Fruit fly (Drosophila melanogaster) whole organism, embryonic: ENCODE data around the gene CG13029.

Experiments used
- Adf1 ChIP-seq: fragments of 200-800 bp; sonication (Bioruptor generic); IDR thresholded peaks from 2 replicates; pipeline ENCODE4 v1.3.6; 2022; ENCODE audit warnings: missing biosample characterization, missing genetic modification characterization
- Atf6 ChIP-seq: fragments of 200-800 bp; sonication (Bioruptor generic); IDR thresholded peaks from 2 replicates; pipeline ENCODE4 v1.3.6; 2022; ENCODE audit warnings: missing biosample characterization, missing genetic modification characterization
- B-H1 ChIP-seq: fragments of 200-800 bp; sonication (Bioruptor generic); IDR thresholded peaks from 3 replicates; pipeline ENCODE4 v1.3.6; 2022; ENCODE audit warnings: missing biosample characterization, missing genetic modification characterization
- Bdp1 ChIP-seq: fragments of 200-800 bp; sonication (Bioruptor generic); optimal IDR thresholded peaks from 3 replicates; lab custom pipeline; 2016; ENCODE audit warnings: missing biosample characterization, missing genetic modification characterization
- CG10209 ChIP-seq: fragments of 200-800 bp; sonication (Bioruptor generic); optimal IDR thresholded peaks from 3 replicates; lab custom pipeline; 2017; ENCODE audit warnings: missing biosample characterization, mild to moderate bottlenecking, missing genetic modification characterization, missing genetic modification reagents
- CG10267 ChIP-seq: fragments of 200-800 bp; sonication (Bioruptor generic); optimal IDR thresholded peaks from 2 replicates; lab custom pipeline; 2018; ENCODE audit warnings: missing biosample characterization, mild to moderate bottlenecking, missing genetic modification characterization, moderate library complexity
- CG10431 ChIP-seq: fragments of 200-800 bp; sonication (Bioruptor generic); optimal IDR thresholded peaks from 3 replicates; lab custom pipeline; 2018; ENCODE audit warnings: missing biosample characterization, mild to moderate bottlenecking, missing genetic modification characterization
- CG12155 ChIP-seq: fragments of 200-800 bp; sonication (Bioruptor generic); optimal IDR thresholded peaks from 3 replicates; lab custom pipeline; 2016; ENCODE audit warnings: missing biosample characterization, missing genetic modification characterization
- CG16779 ChIP-seq: fragments of 200-800 bp; sonication (Bioruptor generic); IDR thresholded peaks from 2 replicates; pipeline ENCODE4 v1.3.6; 2022; ENCODE audit warnings: missing biosample characterization, missing genetic modification characterization
- CG18262 ChIP-seq: fragments of 200-800 bp; optimal IDR thresholded peaks from 3 replicates; lab custom pipeline; 2019; ENCODE audit warnings: missing biosample characterization, mild to moderate bottlenecking, missing genetic modification characterization, moderate library complexity
- CG2129 ChIP-seq: fragments of 200-800 bp; sonication (Bioruptor generic); IDR thresholded peaks from 2 replicates; pipeline ENCODE4 v1.3.6; 2022; ENCODE audit warnings: missing biosample characterization, missing genetic modification characterization; ENCODE audit not compliant: partially characterized antibody
- CG2678 ChIP-seq: fragments of 200-800 bp; sonication (Bioruptor generic); optimal IDR thresholded peaks from 3 replicates; lab custom pipeline; 2019; ENCODE audit warnings: missing biosample characterization, mild to moderate bottlenecking, missing genetic modification characterization, moderate library complexity
- CG30431 ChIP-seq: fragments of 200-800 bp; sonication (Bioruptor generic); optimal IDR thresholded peaks from 2 replicates; lab custom pipeline; 2017; ENCODE audit warnings: missing biosample characterization, missing genetic modification characterization
- CG32767 ChIP-seq: fragments of 200-800 bp; sonication (Bioruptor generic); IDR thresholded peaks from 2 replicates; pipeline ENCODE4 v1.3.6; 2022; ENCODE audit warnings: missing biosample characterization, missing genetic modification characterization
- CG33213 ChIP-seq: fragments of 200-800 bp; sonication (Bioruptor generic); optimal IDR thresholded peaks from 3 replicates; lab custom pipeline; 2016; ENCODE audit warnings: missing biosample characterization, missing genetic modification characterization
- CG3407 ChIP-seq: fragments of 200-800 bp; sonication (Bioruptor generic); optimal IDR thresholded peaks from 2 replicates; lab custom pipeline; 2018; ENCODE audit warnings: missing biosample characterization, mild to moderate bottlenecking, missing genetic modification characterization
- CG34376 ChIP-seq: fragments of 200-800 bp; sonication (Bioruptor generic); optimal IDR thresholded peaks from 2 replicates; lab custom pipeline; 2018; ENCODE audit warnings: missing biosample characterization, mild to moderate bottlenecking, missing genetic modification characterization
- CG4328 ChIP-seq: fragments of 200-800 bp; sonication (Bioruptor generic); optimal IDR thresholded peaks from 3 replicates; lab custom pipeline; 2017; ENCODE audit warnings: missing biosample characterization, missing genetic modification reagents, missing genetic modification characterization
- CG7556 ChIP-seq: fragments of 200-800 bp; sonication (Bioruptor generic); optimal IDR thresholded peaks from 2 replicates; lab custom pipeline; 2017; ENCODE audit warnings: missing biosample characterization, mild to moderate bottlenecking, missing genetic modification characterization
- CG8290 ChIP-seq, 3 experiments: fragments of 200-800 bp; sonication (Bioruptor generic); optimal IDR thresholded peaks; 2 replicates each; lab custom pipeline; 2016 to 2019; ENCODE audit warnings: missing biosample characterization in 3 of 3, missing genetic modification characterization in 3 of 3, mild to moderate bottlenecking in 2 of 3, moderate library complexity in 1 of 3
- CG8388 ChIP-seq: fragments of 200-800 bp; sonication (Bioruptor generic); optimal IDR thresholded peaks from 2 replicates; lab custom pipeline; 2019; ENCODE audit warnings: missing biosample characterization, mild to moderate bottlenecking, missing genetic modification characterization, moderate library complexity
- CG8478 ChIP-seq: fragments of >200 bp; optimal IDR thresholded peaks from 2 replicates; lab custom pipeline; 2018
- Chrac-16 ChIP-seq: fragments of 200-800 bp; sonication (Bioruptor generic); optimal IDR thresholded peaks from 3 replicates; lab custom pipeline; 2016; ENCODE audit warnings: missing biosample characterization, missing genetic modification characterization
- Dfd ChIP-seq, 2 experiments: fragments of >200 bp; optimal IDR thresholded peaks; 2 replicates each; lab custom pipeline; 2017; ENCODE audit warnings: missing biosample characterization in 2 of 2, missing genetic modification characterization in 2 of 2
- Fer2 ChIP-seq: fragments of 200-800 bp; sonication (Bioruptor generic); optimal IDR thresholded peaks from 2 replicates; lab custom pipeline; 2018; ENCODE audit warnings: missing biosample characterization, mild to moderate bottlenecking, missing genetic modification characterization, moderate library complexity
- Fer3 ChIP-seq: fragments of 200-800 bp; sonication (Bioruptor generic); optimal IDR thresholded peaks from 2 replicates; lab custom pipeline; 2018; ENCODE audit warnings: missing biosample characterization, mild to moderate bottlenecking, missing genetic modification characterization, moderate library complexity
- HLHmδ ChIP-seq: fragments of 200-800 bp; sonication (Bioruptor generic); optimal IDR thresholded peaks from 2 replicates; lab custom pipeline; 2018; ENCODE audit warnings: missing biosample characterization, mild to moderate bottlenecking, missing genetic modification characterization, moderate library complexity
- Med ChIP-seq: fragments of 200-800 bp; sonication (Bioruptor generic); peaks from one replicate; lab custom pipeline; 2016; ENCODE audit warnings: missing biosample characterization, missing genetic modification characterization, mild to moderate bottlenecking, inconsistent platforms, moderate library complexity
- Nf-YC ChIP-seq: fragments of 200-800 bp; optimal IDR thresholded peaks from 3 replicates; lab custom pipeline; 2019; ENCODE audit warnings: missing biosample characterization, mild to moderate bottlenecking, missing genetic modification characterization, moderate library complexity
- Pdp1 ChIP-seq, 2 experiments: fragments of 200-800 bp; sonication (Bioruptor generic); optimal IDR thresholded peaks; 3 replicates each; lab custom pipeline; 2016; ENCODE audit warnings: missing biosample characterization in 2 of 2, missing genetic modification characterization in 2 of 2, mild to moderate bottlenecking in 1 of 2, moderate library complexity in 1 of 2
- Taf1 ChIP-seq: fragments of 200-800 bp; sonication (Bioruptor generic); IDR thresholded peaks from 2 replicates; pipeline ENCODE4 v1.3.6; 2022; ENCODE audit warnings: missing biosample characterization, missing genetic modification characterization
- Xbp1 ChIP-seq: fragments of 200-800 bp; sonication (Bioruptor generic); optimal IDR thresholded peaks from 3 replicates; lab custom pipeline; 2016; ENCODE audit warnings: missing biosample characterization, mild to moderate bottlenecking, missing genetic modification characterization
- amos ChIP-seq: fragments of 200-800 bp; sonication (Bioruptor generic); IDR thresholded peaks from 2 replicates; pipeline ENCODE4 v1.3.6; 2022; ENCODE audit warnings: missing biosample characterization, missing genetic modification characterization; ENCODE audit not compliant: partially characterized antibody
- br ChIP-seq: fragments of >200 bp; optimal IDR thresholded peaks from 2 replicates; lab custom pipeline; 2017
- dmrt11E ChIP-seq: fragments of 200-800 bp; sonication (Bioruptor generic); optimal IDR thresholded peaks from 3 replicates; lab custom pipeline; 2018; ENCODE audit warnings: missing biosample characterization, mild to moderate bottlenecking, missing genetic modification characterization, moderate library complexity
- gfzf ChIP-seq: fragments of 200-800 bp; sonication (Bioruptor generic); optimal IDR thresholded peaks from 2 replicates; lab custom pipeline; 2016; ENCODE audit warnings: missing biosample characterization, mild to moderate bottlenecking, missing genetic modification characterization, moderate library complexity
- h ChIP-seq: fragments of >200 bp; optimal IDR thresholded peaks from 2 replicates; lab custom pipeline; 2017
- klu ChIP-seq: fragments of 200-800 bp; sonication (Bioruptor generic); IDR thresholded peaks from 2 replicates; pipeline ENCODE4 v1.3.6; 2022; ENCODE audit warnings: missing biosample characterization, missing genetic modification characterization
- pan ChIP-seq, 4 experiments: fragments of >200 bp in 3 of 4; fragments of 200-800 bp in 1 of 4; sonication (Bioruptor generic) in 1 of 4; optimal IDR thresholded peaks in 3 of 4; IDR thresholded peaks in 1 of 4; 2 replicates each; pipeline versions ENCODE4 v1.3.6 to Lab custom; 2017 to 2022; ENCODE audit warnings: missing biosample characterization in 2 of 4, missing genetic modification characterization in 2 of 4, mixed read lengths in 1 of 4
- pum ChIP-seq: fragments of 200-800 bp; sonication (Bioruptor generic); optimal IDR thresholded peaks from 2 replicates; lab custom pipeline; 2016; ENCODE audit warnings: missing biosample characterization, missing genetic modification characterization
- run ChIP-seq: fragments of 200-800 bp; sonication (Bioruptor generic); optimal IDR thresholded peaks from 3 replicates; lab custom pipeline; 2018; ENCODE audit warnings: missing biosample characterization, mild to moderate bottlenecking, missing genetic modification characterization
- tin ChIP-seq: fragments of 200-800 bp; sonication (Bioruptor generic); optimal IDR thresholded peaks from 3 replicates; lab custom pipeline; 2016; ENCODE audit warnings: missing biosample characterization, missing genetic modification characterization
- tup ChIP-seq: fragments of 200-800 bp; sonication (Bioruptor generic); optimal IDR thresholded peaks from 2 replicates; lab custom pipeline; 2016; ENCODE audit warnings: missing biosample characterization, mild to moderate bottlenecking, missing genetic modification characterization, moderate library complexity

The CG13029 gene

DNA sequence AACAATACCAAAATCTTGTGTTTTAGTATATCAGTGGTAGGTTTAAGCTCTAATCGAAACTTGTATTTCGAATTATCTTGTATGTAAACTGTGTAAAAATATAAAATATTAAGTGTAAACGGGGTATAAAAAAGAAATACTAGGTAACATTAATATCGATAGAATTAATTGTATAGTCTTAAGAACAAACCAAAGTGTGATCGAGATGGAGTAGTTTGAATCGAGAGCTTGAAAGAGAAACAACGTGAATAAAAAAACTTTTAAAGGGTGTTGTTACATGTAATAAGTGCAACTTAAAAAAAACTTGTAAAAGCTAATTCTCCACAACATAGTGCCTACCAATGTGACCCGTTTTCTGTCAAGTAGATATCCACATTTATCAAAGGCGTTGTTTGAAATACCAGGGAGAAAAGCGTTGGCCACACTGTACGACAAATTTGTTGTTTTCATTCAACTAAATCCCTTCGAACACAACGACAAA lies 18.3 kb upstream of the CG13029 start, which contains the start of gene TSG101 (continued):
- TF ChIP-seq Taf1 (GFP tag; lab: Robert Waterston, UW) (no peak), Nf-YC (tag; lab: Kevin White, UChicago) (peak; percentile 16), Fer3 (tag; lab: Kevin White, UChicago) (no peak), run (tag; lab: Kevin White, UChicago) (no peak), HLHmδ (GFP tag; lab: Kevin White, UChicago) (no peak), CG8388 (GFP tag; lab: Kevin White, UChicago) (no peak), Xbp1 (GFP tag; lab: Kevin White, UChicago) (no peak), CG16779 (GFP tag; lab: Robert Waterston, UW) (no peak), CG8478 (no peak), amos (GFP tag; lab: Robert Waterston, UW) (0 out of 2 replicates have a peak, but pooled peaks have one; percentile 17), h (lab: Kevin White, UChicago) (no peak), CG10267 (peak; percentile 25), CG18262 (no peak), Adf1 (GFP tag; lab: Robert Waterston, UW) (no peak), tup (GFP tag; lab: Kevin White, UChicago) (no peak), B-H1 (GFP tag; lab: Robert Waterston, UW) (no peak), pan (optimal IDR thresholded peaks at IDR 0.05; lab: Kevin White, UChicago) (no peak), pan (GFP tag; optimal IDR thresholded peaks at IDR 0.05 in 1 of 2, IDR thresholded peaks at IDR 0.05 in 1 of 2) (no peak), Dfd (GFP tag; optimal IDR thresholded peaks at IDR 0.05; lab: Kevin White, UChicago) (no peak), CG2129 (GFP tag; lab: Robert Waterston, UW) (no peak), CG7556 (no peak), CG8290 (GFP tag; optimal IDR thresholded peaks at IDR 0.05; lab: Kevin White, UChicago) (no peak), CG8290 (tag; optimal IDR thresholded peaks at IDR 0.05; lab: Kevin White, UChicago) (no peak), Pdp1 (GFP tag; optimal IDR thresholded peaks at IDR 0.05; lab: Kevin White, UChicago) (peak in 1 of 2 experiments; percentile 21), CG12155 (GFP tag; lab: Kevin White, UChicago) (no peak), klu (GFP tag; lab: Robert Waterston, UW) (no peak), CG10209 (GFP tag; lab: Kevin White, UChicago) (no peak), gfzf (peak; percentile 92), tin (GFP tag; lab: Kevin White, UChicago) (no peak), Atf6 (GFP tag; lab: Robert Waterston, UW) (no peak), CG34376 (GFP tag; lab: Kevin White, UChicago) (no peak), CG4328 (no peak), Chrac-16 (no peak), CG33213 (peak; percentile 34), Bdp1 (GFP tag; lab: Kevin White, UChicago) (no peak), dmrt11E (tag; lab: Kevin White, UChicago) (no peak), br (lab: Kevin White, UChicago) (no peak), CG32767 (GFP tag; lab: Robert Waterston, UW) (no peak), CG30431 (GFP tag; lab: Kevin White, UChicago) (no peak), CG2678 (tag; lab: Kevin White, UChicago) (no peak), pum (GFP tag; lab: Kevin White, UChicago) (no peak)

DNA sequence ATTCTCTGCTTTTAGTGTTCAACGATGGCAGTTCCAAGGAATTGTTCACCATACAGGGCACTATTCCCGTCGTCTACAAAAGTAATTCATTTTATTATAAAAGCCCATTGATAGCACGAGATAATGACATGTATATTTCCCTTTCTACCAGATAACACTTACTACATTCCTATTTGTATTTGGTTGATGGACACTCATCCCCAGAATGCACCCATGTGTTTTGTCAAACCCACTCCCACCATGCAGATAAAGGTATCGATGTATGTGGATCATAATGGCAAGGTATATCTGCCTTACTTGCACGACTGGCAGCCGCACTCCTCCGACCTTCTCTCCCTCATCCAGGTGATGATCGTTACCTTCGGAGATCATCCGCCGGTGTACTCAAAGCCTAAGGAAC lies 17.5 kb upstream of the CG13029 start:
- TF ChIP-seq Fer2 (no peak), CG3407 (GFP tag; lab: Kevin White, UChicago) (no peak), Med (GFP tag; lab: Kevin White, UChicago) (peak; percentile 27), CG10431 (GFP tag; lab: Kevin White, UChicago) (peak; percentile 34)
- TF ChIP-seq, all 482 proteins: peak for 2
